Worm (Caenorhabditis elegans) whole organism, L4 larva: ENCODE results near the gene tdo-2.

ENCODE experiments used
- F37D6.2 ChIP-seq: sonication (generic microtip); optimal IDR thresholded peaks from 2 replicates; lab custom pipeline; 2016; ENCODE audit warnings: mild to moderate bottlenecking, missing genetic modification characterization, missing compliant biosample characterization
- F49E8.2 ChIP-seq: sonication (generic microtip); optimal IDR thresholded peaks from 2 replicates; lab custom pipeline; 2016; ENCODE audit warnings: missing compliant biosample characterization, mild to moderate bottlenecking, missing genetic modification characterization, borderline replicate concordance
- T26A8.4 ChIP-seq: fragments of 200-800 bp; sonication (Bioruptor generic); IDR thresholded peaks from 2 replicates; pipeline ENCODE4 v1.3.6; 2022; ENCODE audit warnings: missing genetic modification characterization, missing compliant biosample characterization
- Y105C5A.15 ChIP-seq: fragments of 200-800 bp; sonication (Bioruptor generic); IDR thresholded peaks from 2 replicates; pipeline ENCODE4 v1.3.6; 2022; ENCODE audit warnings: missing genetic modification characterization, missing compliant biosample characterization
- ZK337.2 ChIP-seq: fragments of 200-800 bp; sonication (Bioruptor generic); IDR thresholded peaks from 2 replicates; pipeline ENCODE4 v1.3.6; 2022; ENCODE audit warnings: missing genetic modification reagents, missing genetic modification characterization, missing compliant biosample characterization
- arid-1 ChIP-seq: fragments of 200-800 bp; sonication (Bioruptor generic); conservative IDR thresholded peaks from 2 replicates; pipeline ENCODE4 v1.3.6; 2022; ENCODE audit warnings: missing genetic modification reagents, missing genetic modification characterization, missing compliant biosample characterization
- ceh-62 ChIP-seq: sonication (generic microtip); optimal IDR thresholded peaks from 2 replicates; lab custom pipeline; 2017; ENCODE audit warnings: missing biosample characterization, missing genetic modification characterization
- ceh-82 ChIP-seq: sonication (generic microtip); optimal IDR thresholded peaks from 2 replicates; lab custom pipeline; 2017; ENCODE audit warnings: missing biosample characterization, missing genetic modification characterization
- cey-2 ChIP-seq: sonication (generic microtip); optimal IDR thresholded peaks from 3 replicates; lab custom pipeline; 2017; ENCODE audit warnings: missing genetic modification characterization, mild to moderate bottlenecking, missing compliant biosample characterization, antibody characterized with exemption, borderline replicate concordance; ENCODE audit not compliant: insufficient read depth
- daf-16 ChIP-seq, 3 experiments: sonication (generic microtip); optimal IDR thresholded peaks; 2 replicates each; lab custom pipeline; 2016 to 2017; ENCODE audit warnings: missing genetic modification characterization in 3 of 3, missing genetic modification reagents in 3 of 3, mild to moderate bottlenecking in 2 of 3, missing compliant biosample characterization in 2 of 3, missing biosample characterization in 1 of 3, moderate library complexity in 1 of 3
- daf-19 ChIP-seq: fragments of 200-800 bp; sonication (Bioruptor generic); conservative IDR thresholded peaks from 2 replicates; pipeline ENCODE4 v1.3.6; 2022; ENCODE audit warnings: missing genetic modification characterization, missing compliant biosample characterization
- dmd-6 ChIP-seq: fragments of 200-800 bp; sonication (Bioruptor generic); IDR thresholded peaks from 2 replicates; pipeline ENCODE4 v1.3.6; 2022; ENCODE audit warnings: missing genetic modification reagents, missing genetic modification characterization, missing compliant biosample characterization
- dmd-8 ChIP-seq: fragments of 200-800 bp; sonication (Bioruptor generic); IDR thresholded peaks from 2 replicates; pipeline ENCODE4 v1.3.6; 2022; ENCODE audit warnings: missing genetic modification characterization, missing compliant biosample characterization
- dmd-9 ChIP-seq: fragments of 200-800 bp; sonication (Bioruptor generic); IDR thresholded peaks from 2 replicates; pipeline ENCODE4 v1.3.6; 2022; ENCODE audit warnings: missing genetic modification reagents, missing genetic modification characterization, missing compliant biosample characterization
- dpl-1 ChIP-seq: fragments of 150-350 bp; optimal IDR thresholded peaks from 2 replicates; lab custom pipeline; 2014; ENCODE audit warnings: missing biosample characterization, missing genetic modification reagents, missing genetic modification characterization
- duxl-1 ChIP-seq: sonication (generic microtip); optimal IDR thresholded peaks from 2 replicates; lab custom pipeline; 2016; ENCODE audit warnings: mild to moderate bottlenecking, missing genetic modification characterization, moderate library complexity, missing compliant biosample characterization; ENCODE audit not compliant: poor library complexity
- egl-43 ChIP-seq: fragments of 200-800 bp; sonication (Bioruptor generic); IDR thresholded peaks from 2 replicates; pipeline ENCODE4 v1.3.6; 2022; ENCODE audit warnings: missing genetic modification reagents, missing genetic modification characterization, missing compliant biosample characterization
- gei-8 ChIP-seq: fragments of 200-800 bp; sonication (Bioruptor generic); optimal IDR thresholded peaks from 2 replicates; lab custom pipeline; 2018; ENCODE audit warnings: mild to moderate bottlenecking, missing genetic modification characterization, missing compliant biosample characterization
- hif-1 ChIP-seq, 2 experiments: sonication (generic microtip); optimal IDR thresholded peaks; 2 replicates each; lab custom pipeline; 2016 to 2017; ENCODE audit warnings: missing compliant biosample characterization in 2 of 2, missing genetic modification characterization in 2 of 2, missing genetic modification reagents in 2 of 2, missing genotype in 2 of 2, mild to moderate bottlenecking in 1 of 2
- hlh-11 ChIP-seq: fragments of 200-800 bp; sonication (Bioruptor generic); optimal IDR thresholded peaks from 2 replicates; lab custom pipeline; 2018; ENCODE audit warnings: mild to moderate bottlenecking, missing genetic modification characterization, missing compliant biosample characterization
- hlh-30 ChIP-seq: sonication (generic microtip); optimal IDR thresholded peaks from 2 replicates; lab custom pipeline; 2017; ENCODE audit warnings: antibody characterized with exemption, mild to moderate bottlenecking, missing genetic modification characterization, missing compliant biosample characterization; ENCODE audit not compliant: insufficient read depth
- hmg-1.1 ChIP-seq: fragments of 200-800 bp; sonication (Bioruptor generic); IDR thresholded peaks from 2 replicates; pipeline ENCODE4 v1.3.6; 2022; ENCODE audit warnings: missing genetic modification reagents, missing genetic modification characterization, missing compliant biosample characterization
- lin-38 ChIP-seq: fragments of 200-800 bp; sonication (Bioruptor generic); IDR thresholded peaks from 2 replicates; pipeline ENCODE4 v1.3.6; 2022; ENCODE audit warnings: missing genetic modification reagents, missing genetic modification characterization, missing compliant biosample characterization
- madf-9 ChIP-seq: fragments of 200-800 bp; sonication (Bioruptor generic); conservative IDR thresholded peaks from 2 replicates; pipeline ENCODE4 v1.3.6; 2022; ENCODE audit warnings: missing genetic modification reagents, missing genetic modification characterization, missing compliant biosample characterization
- mep-1 ChIP-seq: fragments of 150-350 bp; sonication (generic microtip); optimal IDR thresholded peaks from 3 replicates; lab custom pipeline; 2014; ENCODE audit warnings: missing biosample characterization, missing genetic modification characterization
- mes-2 ChIP-seq: sonication (generic microtip); optimal IDR thresholded peaks from 2 replicates; lab custom pipeline; 2016; ENCODE audit warnings: missing genotype, mild to moderate bottlenecking, missing genetic modification characterization, missing compliant biosample characterization; ENCODE audit not compliant: poor library complexity, severe bottlenecking
- mxl-2 ChIP-seq: fragments of 200-800 bp; sonication (Bioruptor generic); conservative IDR thresholded peaks from 2 replicates; pipeline ENCODE4 v1.3.6; 2022; ENCODE audit warnings: missing genetic modification reagents, missing genetic modification characterization, missing compliant biosample characterization
- mxl-3 ChIP-seq: fragments of 200-800 bp; sonication (Bioruptor generic); optimal IDR thresholded peaks from 2 replicates; lab custom pipeline; 2018; ENCODE audit warnings: mild to moderate bottlenecking, missing genetic modification characterization, missing compliant biosample characterization
- nhr-102 ChIP-seq: sonication (generic microtip); optimal IDR thresholded peaks from 2 replicates; lab custom pipeline; 2016; ENCODE audit warnings: mild to moderate bottlenecking, missing genetic modification characterization, moderate library complexity, missing compliant biosample characterization
- nhr-111 ChIP-seq: fragments of 200-800 bp; sonication (Bioruptor generic); optimal IDR thresholded peaks from 2 replicates; lab custom pipeline; 2018; ENCODE audit warnings: mild to moderate bottlenecking, missing genetic modification characterization, missing compliant biosample characterization
- nhr-41 ChIP-seq: fragments of 200-800 bp; sonication (Bioruptor generic); IDR thresholded peaks from 2 replicates; pipeline ENCODE4 v1.3.6; 2022; ENCODE audit warnings: missing genetic modification reagents, missing genetic modification characterization, missing compliant biosample characterization
- nhr-48 ChIP-seq: sonication (generic microtip); optimal IDR thresholded peaks from 2 replicates; lab custom pipeline; 2016; ENCODE audit warnings: mild to moderate bottlenecking, missing genetic modification characterization, missing compliant biosample characterization
- nhr-6 ChIP-seq: fragments of 150-350 bp; optimal IDR thresholded peaks from 2 replicates; lab custom pipeline; 2014; ENCODE audit warnings: missing biosample characterization, missing genetic modification characterization
- nhr-76 ChIP-seq: fragments of 150-350 bp; optimal IDR thresholded peaks from 2 replicates; lab custom pipeline; 2014; ENCODE audit warnings: missing biosample characterization, missing genetic modification characterization
- pha-4 ChIP-seq, 2 experiments: fragments of 150-350 bp in 1 of 2; fragments of 200-800 bp in 1 of 2; sonication (Bioruptor generic) in 1 of 2; IDR thresholded peaks in 1 of 2; optimal IDR thresholded peaks in 1 of 2; 2 replicates each; pipeline versions ENCODE4 v1.3.6 to Lab custom; 2014 to 2022; ENCODE audit warnings: missing genetic modification characterization in 2 of 2, missing genetic modification reagents in 2 of 2, missing biosample characterization in 1 of 2, missing compliant biosample characterization in 1 of 2
- pqm-1 ChIP-seq: sonication (generic microtip); optimal IDR thresholded peaks from 2 replicates; lab custom pipeline; 2017; ENCODE audit warnings: missing biosample characterization, missing genetic modification characterization
- rbr-2 ChIP-seq: sonication (generic microtip); optimal IDR thresholded peaks from 2 replicates; lab custom pipeline; 2016; ENCODE audit warnings: missing genotype, missing genetic modification characterization, missing compliant biosample characterization
- saeg-2 ChIP-seq: fragments of 200-800 bp; sonication (Bioruptor generic); IDR thresholded peaks from 2 replicates; pipeline ENCODE4 v1.3.6; 2022; ENCODE audit warnings: missing genetic modification reagents, missing genetic modification characterization, missing compliant biosample characterization
- sdz-12 ChIP-seq: fragments of 200-800 bp; sonication (Bioruptor generic); optimal IDR thresholded peaks from 2 replicates; lab custom pipeline; 2018; ENCODE audit warnings: mild to moderate bottlenecking, missing genetic modification characterization, missing compliant biosample characterization
- snpc-1.2 ChIP-seq: fragments of 200-800 bp; sonication (Bioruptor generic); IDR thresholded peaks from 2 replicates; pipeline ENCODE4 v1.3.6; 2022; ENCODE audit warnings: missing genetic modification reagents, missing genetic modification characterization, missing compliant biosample characterization
- tra-1 ChIP-seq: fragments of 200-800 bp; sonication (Bioruptor generic); IDR thresholded peaks from 2 replicates; pipeline ENCODE4 v1.3.6; 2022; ENCODE audit warnings: missing genetic modification reagents, missing genetic modification characterization, missing compliant biosample characterization
- unc-62 ChIP-seq, 3 experiments: fragments of 150-350 bp in 1 of 3; sonication (generic microtip); optimal IDR thresholded peaks in 2 of 3; peaks in 1 of 3; 1 replicate in 1 of 3; 2 replicates in 2 of 3; lab custom pipeline; 2014 to 2017; ENCODE audit warnings: missing biosample characterization in 3 of 3, missing genetic modification characterization in 3 of 3, missing genetic modification reagents in 3 of 3, missing genotype in 1 of 3
- zfp-2 ChIP-seq: sonication (generic microtip); optimal IDR thresholded peaks from 2 replicates; lab custom pipeline; 2016; ENCODE audit warnings: mild to moderate bottlenecking, missing genetic modification characterization, missing compliant biosample characterization
- zfp-3 ChIP-seq: fragments of 200-800 bp; sonication (Bioruptor generic); conservative IDR thresholded peaks from 2 replicates; pipeline ENCODE4 v1.3.6; 2022; ENCODE audit warnings: missing genetic modification reagents, missing genetic modification characterization, missing compliant biosample characterization
- zip-11 ChIP-seq: fragments of 200-800 bp; sonication (Bioruptor generic); IDR thresholded peaks from 2 replicates; pipeline ENCODE4 v1.3.6; 2022; ENCODE audit warnings: missing genetic modification characterization, missing compliant biosample characterization
- ztf-7 ChIP-seq: fragments of 150-350 bp; optimal IDR thresholded peaks from 2 replicates; lab custom pipeline; 2014; ENCODE audit warnings: missing biosample characterization, missing genetic modification characterization

Gene tdo-2

DNA sequence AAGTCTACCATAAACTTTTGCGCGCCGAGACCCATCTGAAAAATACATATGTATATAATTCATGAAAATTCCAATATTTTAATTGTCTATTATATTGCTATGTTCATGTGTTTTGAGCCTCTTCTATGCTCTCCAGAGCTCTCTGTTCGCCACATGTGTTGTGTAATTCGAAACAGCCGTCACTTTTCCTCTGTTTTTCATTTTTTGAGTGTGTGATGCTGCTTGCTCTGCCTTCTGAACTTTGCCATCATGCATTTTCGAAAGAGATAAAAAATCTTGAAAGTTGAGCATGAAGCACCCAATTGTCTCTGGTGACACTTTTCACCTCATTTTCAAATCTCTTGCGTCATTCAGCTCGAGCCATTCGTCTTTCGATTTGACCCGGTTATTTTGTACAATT lies 47.5 kb downstream of the tdo-2 start:
- TF ChIP-seq dmd-9 (GFP tag; lab: Robert Waterston, UW) = no peak
- no peak for TF ChIP-seq egl-43
- no peak for TF ChIP-seq cey-2
- TF ChIP-seq zip-11 (GFP tag; lab: Robert Waterston, UW) = no peak
- TF ChIP-seq unc-62 (GFP tag; optimal IDR thresholded peaks at IDR 0.05 in 1 of 2; lab: Kevin White, UChicago) = peak in 1 of 2 experiments; percentile 87
- TF ChIP-seq unc-62 (tag; optimal IDR thresholded peaks at IDR 0.05; lab: Kevin White, UChicago) = no peak
- no peak for TF ChIP-seq ztf-7 (tag; lab: Kevin White, UChicago)

DNA sequence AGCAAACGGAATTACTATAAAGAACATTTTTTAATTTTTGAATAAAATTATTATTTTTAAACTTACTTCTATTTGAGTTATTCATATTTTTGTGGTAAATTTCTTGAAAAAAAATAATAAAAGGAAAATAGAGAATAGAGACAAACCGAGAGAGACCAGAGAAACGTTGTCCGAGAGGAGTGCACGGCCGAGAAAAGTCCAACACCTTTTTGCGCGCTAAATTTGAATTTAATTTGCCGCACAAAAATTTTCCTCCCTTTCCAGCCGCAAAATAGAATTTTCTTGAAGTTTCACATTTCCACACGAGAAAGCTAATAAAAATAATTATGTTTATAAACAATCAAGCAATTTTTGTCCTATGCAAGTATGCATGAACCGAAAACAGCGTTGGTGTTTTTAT lies 48.0 kb downstream of the tdo-2 start, which contains the start of the genes F01F1.11 and F01F1.3:
Gene F01F1.11 (minus strand): TSS at position 118 of the 400 bp plus-strand sequence.
Gene F01F1.3 (plus strand): TSS at position 179 of the 400 bp plus-strand sequence.
- TF ChIP-seq snpc-1.2 (GFP tag; lab: Robert Waterston, UW) = no peak
- no peak for TF ChIP-seq sdz-12 (GFP tag; lab: Kevin White, UChicago)
- peak; percentile 76 for TF ChIP-seq madf-9
- TF ChIP-seq daf-16 (GFP tag; optimal IDR thresholded peaks at IDR 0.05; lab: Kevin White, UChicago) = no peak
- TF ChIP-seq daf-16 (tag; optimal IDR thresholded peaks at IDR 0.05; lab: Kevin White, UChicago) = peak; percentile 18
- peak; percentile 62 for TF ChIP-seq nhr-6 (tag; lab: Kevin White, UChicago)
- no peak for TF ChIP-seq gei-8 (GFP tag; lab: Kevin White, UChicago)
- no peak for TF ChIP-seq mxl-2
- no peak for TF ChIP-seq ceh-62 (tag; lab: Kevin White, UChicago)
- TF ChIP-seq lin-38 = peak; percentile 72
- no peak for TF ChIP-seq cey-2
- no peak for TF ChIP-seq pqm-1
- no peak for TF ChIP-seq ceh-82
- TF ChIP-seq dmd-9 (GFP tag; lab: Robert Waterston, UW) = peak; percentile 77; the same call in 1 of the 2 replicates
- no peak for TF ChIP-seq zfp-2 (tag; lab: Kevin White, UChicago)
- TF ChIP-seq nhr-111 (GFP tag; lab: Kevin White, UChicago) = no peak
- 0 out of 2 replicates have a peak, but pooled peaks have one; percentile 40 for TF ChIP-seq tra-1 (GFP tag; lab: Robert Waterston, UW)
- TF ChIP-seq hif-1 (tag; optimal IDR thresholded peaks at IDR 0.05; lab: Kevin White, UChicago) = peak in 1 of 2 experiments; percentile 90
- no peak for TF ChIP-seq dmd-8
- peak; percentile 44 for TF ChIP-seq rbr-2 (tag; lab: Kevin White, UChicago)
- TF ChIP-seq mxl-3 (GFP tag; lab: Kevin White, UChicago) = no peak
- TF ChIP-seq arid-1 (GFP tag; lab: Robert Waterston, UW) = no peak
- peak; percentile 53 for TF ChIP-seq hlh-30
- no peak for TF ChIP-seq Y105C5A.15 (GFP tag; lab: Robert Waterston, UW)
- TF ChIP-seq saeg-2 = no peak
- TF ChIP-seq duxl-1 = peak; percentile 68
- TF ChIP-seq mes-2 (tag; lab: Kevin White, UChicago) = peak; percentile 99
- TF ChIP-seq zfp-3 (GFP tag; lab: Robert Waterston, UW) = no peak; the same call in 1 of the 2 replicates
- 0 out of 2 replicates have a peak, but pooled peaks have one; percentile 21 for TF ChIP-seq pha-4 (GFP tag; IDR thresholded peaks at IDR 0.05; lab: Robert Waterston, UW)
- TF ChIP-seq pha-4 (tag; optimal IDR thresholded peaks at IDR 0.05; lab: Kevin White, UChicago) = no peak
- TF ChIP-seq nhr-76 = no peak
- peak; percentile 39 for TF ChIP-seq nhr-102
- peak; percentile 30 for TF ChIP-seq F37D6.2
- TF ChIP-seq ZK337.2 = peak; percentile 90
- peak; percentile 9 for TF ChIP-seq nhr-48 (tag; lab: Kevin White, UChicago)
- peak; percentile 98 for TF ChIP-seq dpl-1 (GFP tag; lab: Kevin White, UChicago)
- no peak for TF ChIP-seq daf-19
- TF ChIP-seq hmg-1.1 (GFP tag; lab: Robert Waterston, UW) = peak; percentile 58
- TF ChIP-seq hlh-11 (tag; lab: Kevin White, UChicago) = peak; percentile 51
- TF ChIP-seq T26A8.4 (GFP tag; lab: Robert Waterston, UW) = peak; percentile 50; the same call in 1 of the 2 replicates
- TF ChIP-seq mep-1 (tag; lab: Kevin White, UChicago) = peak; percentile 57
- TF ChIP-seq nhr-41 (GFP tag; lab: Robert Waterston, UW) = no peak
- TF ChIP-seq dmd-6 (GFP tag; lab: Robert Waterston, UW) = peak; percentile 71
- peak; percentile 14 for TF ChIP-seq F49E8.2 (tag; lab: Kevin White, UChicago)
